Worm (Caenorhabditis elegans): ENCODE data around the gene age-1.

Gene age-1

ce11 chrII:11484600-11484999 lies 42.3 kb downstream of the age-1 start (continued):
- TF ChIP-seq madf-2 (tag; optimal IDR thresholded peaks at IDR 0.05) (peak; percentile 95), hlh-6 (tag; optimal IDR thresholded peaks at IDR 0.05) (peak; percentile 96), ceh-30 (tag; optimal IDR thresholded peaks at IDR 0.05) (peak; percentile 72), fax-1 (tag; optimal IDR thresholded peaks at IDR 0.05) (peak; percentile 93), nhr-232 (tag; optimal IDR thresholded peaks at IDR 0.05) (peak; percentile 94), hlh-30 (tag; optimal IDR thresholded peaks at IDR 0.05; ENCODE audit: insufficient read depth) (peak; percentile 78), eyg-1 (tag; optimal IDR thresholded peaks at IDR 0.05) (peak; percentile 95), ceh-6 (GFP tag; optimal IDR thresholded peaks at IDR 0.05) (peak; percentile 96), F13H6.1 (tag; optimal IDR thresholded peaks at IDR 0.05) (peak; percentile 95), pros-1 (tag; optimal IDR thresholded peaks at IDR 0.05) (no peak), T23F11.4 (GFP tag; optimal IDR thresholded peaks at IDR 0.05) (peak; percentile 94), pqm-1 (tag; optimal IDR thresholded peaks at IDR 0.05) (peak; percentile 83), hlh-13 (GFP tag; optimal IDR thresholded peaks at IDR 0.05) (peak; percentile 93), fkh-10 (GFP tag; optimal IDR thresholded peaks at IDR 0.05) (no peak), dmd-4 (tag; optimal IDR thresholded peaks at IDR 0.05; ENCODE audit: borderline replicate concordance) (peak; percentile 90), pha-4 (tag; optimal IDR thresholded peaks at IDR 0.05) (no peak), K02D7.2 (tag; optimal IDR thresholded peaks at IDR 0.05) (peak; percentile 96), nhr-11 (tag; optimal IDR thresholded peaks at IDR 0.05) (no peak), hlh-8 (tag; optimal IDR thresholded peaks at IDR 0.05) (peak; percentile 88), ceh-31 (tag; optimal IDR thresholded peaks at IDR 0.05) (peak; percentile 85), rnt-1 (tag; optimal IDR thresholded peaks at IDR 0.05) (peak; percentile 37), tbx-2 (tag; optimal IDR thresholded peaks at IDR 0.05) (peak; percentile 95), ceh-24 (tag; optimal IDR thresholded peaks at IDR 0.05) (peak; percentile 97), ets-4 (tag; optimal IDR thresholded peaks at IDR 0.05) (peak; percentile 56), ahr-1 (tag; optimal IDR thresholded peaks at IDR 0.05) (peak; percentile 89), pax-1 (tag; optimal IDR thresholded peaks at IDR 0.05) (no peak), ceh-14 (tag; optimal IDR thresholded peaks at IDR 0.05) (peak; percentile 94), pat-9 (tag; optimal IDR thresholded peaks at IDR 0.05) (peak; percentile 97), che-1 (tag; optimal IDR thresholded peaks at IDR 0.05) (peak; percentile 96), unc-55 (GFP tag; optimal IDR thresholded peaks at IDR 0.05) (no peak), hlh-15 (tag; optimal IDR thresholded peaks at IDR 0.05) (peak; percentile 96), pag-3 (tag; optimal IDR thresholded peaks at IDR 0.05; ENCODE audit: borderline replicate concordance) (peak; percentile 80), C38D4.7 (GFP tag; optimal IDR thresholded peaks at IDR 0.05) (peak; percentile 96), unc-3 (GFP tag; conservative IDR thresholded peaks at IDR 0.05) (peak; percentile 91), unc-3 (tag; optimal IDR thresholded peaks at IDR 0.05) (peak; percentile 92), npax-4 (tag; optimal IDR thresholded peaks at IDR 0.05) (peak; percentile 95), ama-1 (optimal IDR thresholded peaks at IDR 0.05) (no peak), elt-2 (tag; optimal IDR thresholded peaks at IDR 0.05) (peak; percentile 98), dve-1 (tag; optimal IDR thresholded peaks at IDR 0.05) (peak; percentile 88)

ce11 chrII:11479076-11479475 lies 47.8 kb downstream of the age-1 start, which contains the start of gene W02B12.12:
Gene W02B12.12, minus strand, starts transcription at chrII:11479176.
- no peak for TF ChIP-seq ceh-30 (tag; optimal IDR thresholded peaks at IDR 0.05)
- no peak for TF ChIP-seq zip-5 (tag; optimal IDR thresholded peaks at IDR 0.05)
- TF ChIP-seq pat-9 (tag; optimal IDR thresholded peaks at IDR 0.05), result no peak

ce11 chrII:11476410-11476809 lies 50.4 kb downstream of the age-1 start, which contains the start of gene W02B12.16:
Gene W02B12.16, minus strand, starts transcription at chrII:11476510.
- no peak for TF ChIP-seq tbx-2 (tag; optimal IDR thresholded peaks at IDR 0.05)
- TF ChIP-seq hlh-30 (tag; optimal IDR thresholded peaks at IDR 0.05; ENCODE audit: insufficient read depth), result no peak
- TF ChIP-seq ceh-48 (tag; optimal IDR thresholded peaks at IDR 0.05), result no peak
- TF ChIP-seq ztf-16 (tag; optimal IDR thresholded peaks at IDR 0.05), result no peak
- no peak for TF ChIP-seq fkh-6 (tag; optimal IDR thresholded peaks at IDR 0.05)
- TF ChIP-seq ceh-24 (tag; optimal IDR thresholded peaks at IDR 0.05), result no peak
- no peak for TF ChIP-seq hlh-6 (tag; optimal IDR thresholded peaks at IDR 0.05)

All from whole organism, late embryonic.